Fruit fly (Drosophila melanogaster): Measurements from ENCODE around the gene side-VI.

DNA sequence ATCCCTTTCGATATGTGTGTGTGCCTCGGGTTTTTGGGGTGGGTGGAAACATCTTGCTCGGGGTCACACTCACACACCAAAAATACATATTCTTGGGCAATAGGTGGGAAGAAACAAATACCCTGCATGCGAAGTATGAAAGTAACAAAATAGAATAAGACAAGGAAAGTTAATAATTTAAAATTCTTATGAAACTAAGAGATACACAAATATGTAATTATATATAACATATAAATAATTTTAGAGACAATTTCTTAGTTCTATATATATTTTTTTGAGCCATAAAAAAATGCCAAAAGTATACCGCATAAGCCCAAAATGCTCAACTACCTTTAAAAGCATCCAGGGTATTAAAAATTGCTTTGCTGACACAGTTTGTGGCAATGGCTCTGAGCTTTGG, 109.5 kb downstream of the side-VI start:
- TF ChIP-seq ttk (optimal IDR thresholded peaks at IDR 0.05) (no peak), psq (optimal IDR thresholded peaks at IDR 0.05) (no peak), insv (optimal IDR thresholded peaks at IDR 0.05) (no peak), Sin3A (optimal IDR thresholded peaks at IDR 0.05) (no peak)

Data from Kc167 (cell line).